Worm (Caenorhabditis elegans) whole organism, L3 larva: ENCODE measurements around the gene gbb-1.

Experiments used
- daf-12 ChIP-seq: fragments of 150-350 bp; optimal IDR thresholded peaks from 2 replicates; lab custom pipeline; 2014; ENCODE audit warnings: missing biosample characterization, missing genetic modification reagents, missing genetic modification characterization
- eor-1 ChIP-seq, 2 experiments: fragments of 150-350 bp; optimal IDR thresholded peaks; 2 replicates each; lab custom pipeline; 2014 to 2018; ENCODE audit warnings: missing biosample characterization in 2 of 2, missing genetic modification characterization in 2 of 2
- lin-39 ChIP-seq: fragments of 150-350 bp; optimal IDR thresholded peaks from 2 replicates; lab custom pipeline; 2018; ENCODE audit warnings: missing biosample characterization, missing genetic modification reagents, missing genetic modification characterization
- ztf-11 ChIP-seq: fragments of 150-350 bp; optimal IDR thresholded peaks from 2 replicates; lab custom pipeline; 2014; ENCODE audit warnings: missing biosample characterization, missing genetic modification characterization

DNA sequence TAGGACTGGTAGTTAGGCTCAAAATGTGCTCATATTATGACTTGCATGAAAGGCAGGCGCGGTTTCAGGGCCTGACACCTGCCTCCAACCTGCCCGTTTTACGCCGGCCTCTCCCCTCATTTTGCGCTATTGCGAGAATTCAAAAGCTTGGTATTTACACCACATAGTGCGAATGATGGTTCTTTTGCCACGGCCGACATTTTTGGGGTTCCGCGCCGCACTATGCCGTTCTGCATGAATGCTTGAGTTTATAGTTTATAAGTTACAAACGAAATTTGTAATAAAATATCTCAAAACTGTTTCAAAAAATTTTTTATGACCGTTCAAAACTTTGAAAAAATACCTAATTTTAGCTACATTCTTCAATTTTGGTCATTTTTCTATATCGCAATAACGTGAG is 20.4 kb downstream of the gbb-1 start:
- TF ChIP-seq eor-1 (tag; optimal IDR thresholded peaks at IDR 0.05; lab: Kevin White, UChicago) (no peak), lin-39 (tag; lab: Kevin White, UChicago) (no peak), daf-12 (no peak), ztf-11 (tag; lab: Kevin White, UChicago) (no peak)
